Worm (Caenorhabditis elegans) whole organism, L2 larva: Measurements from ENCODE around the gene nhr-67.

ENCODE experiments used
- egl-27 ChIP-seq: sonication (generic microtip); optimal IDR thresholded peaks from 3 replicates; lab custom pipeline; 2017; ENCODE audit warnings: missing biosample characterization, missing genetic modification reagents, missing genetic modification characterization
- nhr-77 ChIP-seq: fragments of 150-350 bp; optimal IDR thresholded peaks from 2 replicates; lab custom pipeline; 2014; ENCODE audit warnings: missing biosample characterization, missing genetic modification characterization

DNA sequence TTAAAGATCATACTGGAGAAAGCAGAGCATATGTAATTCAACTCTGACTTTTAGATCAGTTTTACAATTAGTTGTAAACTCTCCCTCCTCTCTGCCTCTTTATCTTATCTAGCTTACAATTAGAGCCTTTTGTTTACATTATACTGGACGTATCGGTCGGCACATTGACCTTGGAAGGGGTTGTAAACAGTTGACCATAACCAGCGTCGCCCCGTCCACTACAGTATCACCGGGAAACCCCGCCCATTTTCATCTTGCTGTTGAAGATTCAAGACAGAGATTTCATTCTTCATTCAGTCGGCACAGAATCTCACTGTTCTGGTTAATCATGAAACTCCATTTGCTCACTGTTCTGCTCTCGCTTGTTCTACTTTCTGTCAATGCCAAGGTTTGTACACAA, 17.2 kb downstream of the nhr-67 start, which contains the start of gene sdz-27:
- TF ChIP-seq nhr-77 (tag; lab: Kevin White, UChicago) = no peak
- TF ChIP-seq egl-27 (tag; lab: Kevin White, UChicago) = no peak
